Fruit fly (Drosophila melanogaster): Measurements from ENCODE around the gene Tango10.

Gene Tango10

DNA sequence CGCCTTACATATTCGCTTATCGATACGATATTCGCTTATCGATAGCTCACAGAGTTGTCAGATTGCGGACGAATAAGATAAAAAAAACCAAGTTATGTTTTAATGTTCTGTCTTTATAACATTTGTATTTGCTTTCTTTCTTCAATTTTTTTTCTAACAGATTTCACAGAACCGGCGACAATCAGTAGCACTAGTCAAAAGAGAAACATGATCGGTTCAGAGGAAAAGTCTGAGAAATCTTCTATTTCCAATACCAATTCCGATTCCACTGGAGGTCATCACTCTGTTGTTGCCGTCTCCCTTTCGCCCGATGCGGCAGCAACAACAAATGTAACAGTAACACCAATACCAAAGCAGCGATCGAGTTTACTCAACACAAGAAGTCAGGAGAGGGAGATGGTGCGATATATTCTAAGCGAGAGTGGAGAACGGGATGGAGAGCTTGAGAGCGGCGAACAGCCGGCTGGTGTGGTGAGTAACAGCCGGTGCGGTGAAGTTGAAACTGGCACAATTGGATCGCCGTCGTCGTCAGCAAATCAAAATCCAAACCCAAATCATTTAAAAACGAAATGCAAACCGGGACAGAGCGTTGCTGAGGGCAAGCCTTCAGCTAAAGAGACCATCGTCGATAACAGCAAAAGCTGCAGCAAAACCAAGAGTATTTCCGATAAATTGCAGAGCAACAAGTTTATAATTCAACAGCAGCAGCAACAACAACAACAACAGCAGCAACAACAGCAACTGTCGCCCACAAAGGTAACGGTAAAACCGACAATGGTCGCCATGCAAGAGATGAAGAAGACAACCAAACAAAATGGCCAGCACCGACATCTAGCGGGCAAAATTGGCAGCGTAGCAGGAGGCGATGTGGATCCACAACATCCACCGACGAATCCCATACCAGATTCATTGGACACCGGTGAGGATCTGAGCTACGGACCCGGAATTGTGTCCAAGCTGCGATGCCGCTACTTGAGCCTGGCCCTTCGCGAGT lies 38.2 kb upstream of the Tango10 start (continued):
- peak; percentile 34; the same call in 1 of the 2 replicates for TF ChIP-seq CG2129 (GFP tag; IDR thresholded peaks at IDR 0.05; ENCODE audit: partially characterized antibody)
- peak; percentile 53 for TF ChIP-seq Hsf (GFP tag; optimal IDR thresholded peaks at IDR 0.05)
- TF ChIP-seq nerfin-2 (GFP tag; IDR thresholded peaks at IDR 0.05; ENCODE audit: partially characterized antibody), result no peak
- no peak for TF ChIP-seq CG6654 (GFP tag; optimal IDR thresholded peaks at IDR 0.05)
- peak; percentile 36; the same call in 1 of the 2 replicates for TF ChIP-seq sisA (GFP tag; IDR thresholded peaks at IDR 0.05)
- TF ChIP-seq Dip3 (GFP tag; optimal IDR thresholded peaks at IDR 0.05), result peak; percentile 74
- TF ChIP-seq otp (GFP tag; IDR thresholded peaks at IDR 0.05), result no peak
- peak; percentile 18 for TF ChIP-seq CG11398 (GFP tag; optimal IDR thresholded peaks at IDR 0.05)
- TF ChIP-seq CG14014 (GFP tag; IDR thresholded peaks at IDR 0.05), result peak; percentile 29
- peak; percentile 32 for TF ChIP-seq Hmx (GFP tag; optimal IDR thresholded peaks at IDR 0.05)
- TF ChIP-seq CG9932 (GFP tag; IDR thresholded peaks at IDR 0.05), result peak; percentile 75
- TF ChIP-seq lmd (GFP tag; IDR thresholded peaks at IDR 0.05), result peak; percentile 46; the same call in 1 of the 2 replicates
- TF ChIP-seq TFAM (GFP tag; optimal IDR thresholded peaks at IDR 0.05), result no peak
- TF ChIP-seq vnd (GFP tag; IDR thresholded peaks at IDR 0.05; ENCODE audit: partially characterized antibody), result peak; percentile 25; the same call in 1 of the 3 replicates
- TF ChIP-seq C15 (GFP tag; IDR thresholded peaks at IDR 0.05), result no peak
- peak; percentile 45; the same call in 1 of the 3 replicates for TF ChIP-seq CG6791 (GFP tag; IDR thresholded peaks at IDR 0.05; ENCODE audit: partially characterized antibody)
- peak; percentile 60 for TF ChIP-seq phol (tag; optimal IDR thresholded peaks at IDR 0.05)
- peak; percentile 69 for TF ChIP-seq CG15269 (tag; optimal IDR thresholded peaks at IDR 0.05)
- TF ChIP-seq amos (GFP tag; IDR thresholded peaks at IDR 0.05; ENCODE audit: partially characterized antibody), result peak; percentile 58; the same call in 1 of the 2 replicates
- no peak for TF ChIP-seq corto (GFP tag; optimal IDR thresholded peaks at IDR 0.05)
- TF ChIP-seq CG18476 (GFP tag; optimal IDR thresholded peaks at IDR 0.05), result peak; percentile 21
- no peak for TF ChIP-seq danr (GFP tag; IDR thresholded peaks at IDR 0.05)
- TF ChIP-seq CG9817 (tag; optimal IDR thresholded peaks at IDR 0.05), result peak; percentile 78
- TF ChIP-seq Hr78 (GFP tag; optimal IDR thresholded peaks at IDR 0.05), result peak in 1 of 2 experiments; percentile 99
- peak; percentile 49 for TF ChIP-seq CG10462 (GFP tag; optimal IDR thresholded peaks at IDR 0.05)
- peak; percentile 71; the same call in 1 of the 2 replicates for TF ChIP-seq CG4360 (GFP tag; IDR thresholded peaks at IDR 0.05)
- TF ChIP-seq Abd-B (GFP tag; optimal IDR thresholded peaks at IDR 0.05), result peak; percentile 35
- no peak for TF ChIP-seq CG11093 (GFP tag; IDR thresholded peaks at IDR 0.05)
- TF ChIP-seq Usf (GFP tag; optimal IDR thresholded peaks at IDR 0.05), result no peak
- TF ChIP-seq psq (GFP tag; optimal IDR thresholded peaks at IDR 0.05), result peak; percentile 16
- peak; percentile 60 to 63 for TF ChIP-seq Pdp1 (GFP tag; optimal IDR thresholded peaks at IDR 0.05)
- TF ChIP-seq br (optimal IDR thresholded peaks at IDR 0.05), result no peak
- peak; percentile 20; the same call in 1 of the 2 replicates for TF ChIP-seq Bgb (GFP tag; IDR thresholded peaks at IDR 0.05; ENCODE audit: partially characterized antibody)
- TF ChIP-seq CG8944 (GFP tag; optimal IDR thresholded peaks at IDR 0.05), result peak; percentile 63
- TF ChIP-seq CG17829 (tag; optimal IDR thresholded peaks at IDR 0.05), result peak; percentile 62
- TF ChIP-seq shn (GFP tag; optimal IDR thresholded peaks at IDR 0.05), result peak; percentile 79
- TF ChIP-seq CG4820 (GFP tag; optimal IDR thresholded peaks at IDR 0.05), result peak; percentile 47
- no peak for TF ChIP-seq kay (GFP tag; optimal IDR thresholded peaks at IDR 0.05)
- TF ChIP-seq CG15011 (GFP tag; optimal IDR thresholded peaks at IDR 0.05), result no peak
- TF ChIP-seq hbn (GFP tag; IDR thresholded peaks at IDR 0.05; ENCODE audit: partially characterized antibody), result peak; percentile 46; the same call in 1 of the 2 replicates
- peak; percentile 55 for TF ChIP-seq CG16863 (GFP tag; optimal IDR thresholded peaks at IDR 0.05)
- TF ChIP-seq CG10366 (GFP tag; IDR thresholded peaks at IDR 0.05), result peak; percentile 39
- TF ChIP-seq trh (GFP tag; optimal IDR thresholded peaks at IDR 0.05), result peak; percentile 18
- TF ChIP-seq tx (GFP tag; optimal IDR thresholded peaks at IDR 0.05), result peak; percentile 71
- TF ChIP-seq CG15601 (tag; optimal IDR thresholded peaks at IDR 0.05), result peak; percentile 52
- TF ChIP-seq pfk (GFP tag; optimal IDR thresholded peaks at IDR 0.05), result peak; percentile 33
- peak in 2 of 3 experiments; percentile 21 to 52 for TF ChIP-seq lola (GFP tag; optimal IDR thresholded peaks at IDR 0.05)
